Worm (Caenorhabditis elegans): ENCODE data around the gene amt-2.

ce11 chrIV:13082106-13082505, 39.9 kb downstream of the amt-2 start:
- TF ChIP-seq jun-1 (tag; optimal IDR thresholded peaks at IDR 0.05) (no peak), daf-8 (GFP tag; IDR thresholded peaks at IDR 0.05) (no peak), T26A8.4 (GFP tag; IDR thresholded peaks at IDR 0.05) (no peak)

Data from whole organism, L4 larva.